Fruit fly (Drosophila melanogaster) whole organism, pupa: Measurements from ENCODE around the gene CG7182.
A peak's percentile ranks its signal among the peaks of the same experiment; 100 is the strongest.

Source experiments
- CG13204 ChIP-seq: fragments of 200-800 bp; sonication (Bioruptor generic); optimal IDR thresholded peaks from 2 replicates; lab custom pipeline; 2018; ENCODE audit warnings: missing biosample characterization, mild to moderate bottlenecking, missing genetic modification characterization, moderate library complexity
- CG15710 ChIP-seq: fragments of 200-800 bp; sonication (Bioruptor generic); optimal IDR thresholded peaks from 2 replicates; lab custom pipeline; 2018; ENCODE audit warnings: missing biosample characterization, mild to moderate bottlenecking, missing genetic modification characterization, moderate library complexity
- CG32121 ChIP-seq: fragments of 200-800 bp; sonication (Bioruptor generic); IDR thresholded peaks from 2 replicates; pipeline ENCODE4 v1.3.6; 2022; ENCODE audit warnings: missing biosample characterization, missing genetic modification characterization
- CG8159 ChIP-seq: fragments of 200-800 bp; sonication (Bioruptor generic); optimal IDR thresholded peaks from 3 replicates; lab custom pipeline; 2018; ENCODE audit warnings: missing biosample characterization, mild to moderate bottlenecking, missing genetic modification characterization, moderate library complexity
- D1 ChIP-seq: fragments of 200-800 bp; sonication (Bioruptor generic); optimal IDR thresholded peaks from 2 replicates; lab custom pipeline; 2018; ENCODE audit warnings: missing biosample characterization, mild to moderate bottlenecking, missing genetic modification characterization, moderate library complexity
- EcR ChIP-seq: fragments of 200-800 bp; sonication (Bioruptor generic); optimal IDR thresholded peaks from 3 replicates; lab custom pipeline; 2019; ENCODE audit warnings: missing biosample characterization, missing genetic modification characterization, mild to moderate bottlenecking, moderate library complexity, missing genetic modification reagents
- Pif1B ChIP-seq: fragments of 200-800 bp; sonication (Bioruptor generic); optimal IDR thresholded peaks from 3 replicates; lab custom pipeline; 2016; ENCODE audit warnings: missing biosample characterization, missing genetic modification characterization
- gl ChIP-seq: fragments of 200-800 bp; sonication (Bioruptor generic); optimal IDR thresholded peaks from 2 replicates; lab custom pipeline; 2018; ENCODE audit warnings: missing biosample characterization, mild to moderate bottlenecking, missing genetic modification characterization

- TF ChIP-seq D1 (tag; lab: Kevin White, UChicago) (no peak), EcR (GFP tag; lab: Kevin White, UChicago) (no peak), CG32121 (no peak), CG8159 (tag; lab: Kevin White, UChicago) (no peak), Pif1B (GFP tag; lab: Kevin White, UChicago) (peak; percentile 12), CG15710 (no peak), CG13204 (no peak), gl (tag; lab: Kevin White, UChicago) (no peak)
Observed at dm6 chr3L:8383968-8384367, 37.8 kb upstream of the CG7182 start.
